Fruit fly (Drosophila melanogaster) S2 (cell line): ENCODE measurements around the gene CG7991.
A peak's percentile ranks its signal among the peaks of the same experiment; 100 is the strongest.

Experiments used
- CG8478 ChIP-seq: fragments of >200 bp; optimal IDR thresholded peaks from 2 replicates; lab custom pipeline; 2018
- CTCF ChIP-seq, 2 experiments: fragments of >200 bp; optimal IDR thresholded peaks; 2 replicates each; lab custom pipeline; 2018

DNA sequence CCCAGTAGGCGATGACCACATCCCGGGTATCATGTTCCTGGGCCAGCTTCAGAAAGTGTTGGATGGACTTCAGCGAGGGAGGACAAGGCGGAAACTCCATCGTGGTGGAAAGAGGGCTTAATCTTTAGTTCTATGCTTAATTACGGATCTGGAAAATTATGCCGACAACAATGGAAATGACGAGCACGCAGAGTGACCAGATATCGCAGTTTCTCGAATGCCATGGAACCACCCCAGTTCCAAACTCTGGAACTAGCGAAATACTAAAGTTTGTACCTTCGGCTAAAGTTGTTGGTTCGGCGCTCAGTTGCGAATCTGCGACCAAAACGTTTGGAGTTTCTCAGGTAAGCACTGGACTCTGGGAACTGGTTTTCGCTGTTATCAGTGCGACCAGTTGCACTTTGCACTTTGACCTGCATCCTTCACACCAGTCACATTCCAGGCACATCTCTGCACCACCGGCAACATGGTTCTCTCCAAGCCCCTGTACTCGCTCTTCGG lies 21.8 kb upstream of the CG7991 start, which contains the start of the genes CG7970 and Vta1:
- TF ChIP-seq CG8478, result no peak
- TF ChIP-seq CTCF (optimal IDR thresholded peaks at IDR 0.05; lab: Kevin White, UChicago), result peak in 1 of 2 experiments; percentile 22
